Worm (Caenorhabditis elegans) whole organism, late embryonic: ENCODE results near the gene msp-3.

Source experiments
- C38D4.7 ChIP-seq: fragments of 200-800 bp; sonication (Bioruptor generic); optimal IDR thresholded peaks from 2 replicates; lab custom pipeline; 2018; ENCODE audit warnings: mild to moderate bottlenecking, missing genetic modification characterization, moderate library complexity, missing compliant biosample characterization
- F13H6.1 ChIP-seq: sonication (generic microtip); optimal IDR thresholded peaks from 2 replicates; lab custom pipeline; 2016; ENCODE audit warnings: missing genetic modification characterization, missing compliant biosample characterization
- T23F11.4 ChIP-seq: fragments of 200-800 bp; sonication (Bioruptor generic); optimal IDR thresholded peaks from 2 replicates; lab custom pipeline; 2018; ENCODE audit warnings: mild to moderate bottlenecking, missing genetic modification characterization, missing compliant biosample characterization
- ahr-1 ChIP-seq: sonication (generic microtip); optimal IDR thresholded peaks from 2 replicates; lab custom pipeline; 2016; ENCODE audit warnings: missing genetic modification characterization, missing compliant biosample characterization
- ceh-14 ChIP-seq: sonication (generic microtip); optimal IDR thresholded peaks from 2 replicates; lab custom pipeline; 2016; ENCODE audit warnings: missing genotype, missing genetic modification characterization, missing compliant biosample characterization
- ceh-18 ChIP-seq: sonication (generic microtip); optimal IDR thresholded peaks from 2 replicates; lab custom pipeline; 2016; ENCODE audit warnings: missing genetic modification characterization, missing compliant biosample characterization
- ceh-19 ChIP-seq: fragments of 200-800 bp; sonication (Bioruptor generic); optimal IDR thresholded peaks from 2 replicates; lab custom pipeline; 2018; ENCODE audit warnings: mild to moderate bottlenecking, missing genetic modification characterization, missing compliant biosample characterization
- ceh-2 ChIP-seq: sonication (generic microtip); optimal IDR thresholded peaks from 2 replicates; lab custom pipeline; 2016; ENCODE audit warnings: missing genotype, missing genetic modification characterization, missing compliant biosample characterization
- ceh-22 ChIP-seq: sonication (generic microtip); optimal IDR thresholded peaks from 2 replicates; lab custom pipeline; 2017; ENCODE audit warnings: missing biosample characterization, missing genetic modification characterization
- ceh-30 ChIP-seq: fragments of 150-350 bp; optimal IDR thresholded peaks from 2 replicates; lab custom pipeline; 2014; ENCODE audit warnings: missing biosample characterization, missing genetic modification characterization
- ceh-31 ChIP-seq: sonication (generic microtip); optimal IDR thresholded peaks from 2 replicates; lab custom pipeline; 2016; ENCODE audit warnings: missing genetic modification characterization, missing compliant biosample characterization
- ceh-34 ChIP-seq: sonication (generic microtip); optimal IDR thresholded peaks from 2 replicates; lab custom pipeline; 2016; ENCODE audit warnings: mild to moderate bottlenecking, missing genetic modification characterization, missing compliant biosample characterization
- ceh-45 ChIP-seq: fragments of 200-800 bp; sonication (Bioruptor generic); IDR thresholded peaks from 2 replicates; pipeline ENCODE4 v1.3.6; 2022; ENCODE audit warnings: missing genetic modification reagents, missing genetic modification characterization, missing compliant biosample characterization
- ceh-9 ChIP-seq: sonication (generic microtip); optimal IDR thresholded peaks from 2 replicates; lab custom pipeline; 2016; ENCODE audit warnings: mild to moderate bottlenecking, missing genetic modification characterization, inconsistent platforms, missing compliant biosample characterization
- che-1 ChIP-seq: sonication (generic microtip); optimal IDR thresholded peaks from 2 replicates; lab custom pipeline; 2016; ENCODE audit warnings: mild to moderate bottlenecking, missing genetic modification characterization, missing compliant biosample characterization
- dmd-4 ChIP-seq: sonication (generic microtip); optimal IDR thresholded peaks from 2 replicates; lab custom pipeline; 2016; ENCODE audit warnings: borderline replicate concordance, missing genetic modification characterization, missing compliant biosample characterization
- dve-1 ChIP-seq: sonication (generic microtip); optimal IDR thresholded peaks from 2 replicates; lab custom pipeline; 2017; ENCODE audit warnings: antibody characterized with exemption, mild to moderate bottlenecking, missing genetic modification characterization, missing compliant biosample characterization
- elt-2 ChIP-seq: sonication (generic microtip); optimal IDR thresholded peaks from 2 replicates; lab custom pipeline; 2016; ENCODE audit warnings: missing genetic modification reagents, missing genetic modification characterization, missing compliant biosample characterization
- ets-4 ChIP-seq: sonication (generic microtip); optimal IDR thresholded peaks from 2 replicates; lab custom pipeline; 2016; ENCODE audit warnings: missing genetic modification characterization, missing compliant biosample characterization
- fkh-6 ChIP-seq: sonication (generic microtip); optimal IDR thresholded peaks from 2 replicates; lab custom pipeline; 2016; ENCODE audit warnings: missing genetic modification characterization, missing compliant biosample characterization
- gmeb-2 ChIP-seq: sonication (generic microtip); optimal IDR thresholded peaks from 2 replicates; lab custom pipeline; 2016; ENCODE audit warnings: missing genetic modification characterization, inconsistent platforms, missing compliant biosample characterization
- hlh-6 ChIP-seq: sonication (generic microtip); optimal IDR thresholded peaks from 2 replicates; lab custom pipeline; 2016; ENCODE audit warnings: missing genotype, missing genetic modification characterization, missing compliant biosample characterization
- hlh-8 ChIP-seq: sonication (generic microtip); optimal IDR thresholded peaks from 2 replicates; lab custom pipeline; 2016; ENCODE audit warnings: missing genotype, missing genetic modification characterization, missing compliant biosample characterization
- lin-11 ChIP-seq: fragments of 200-800 bp; sonication (Bioruptor generic); optimal IDR thresholded peaks from 2 replicates; lab custom pipeline; 2018; ENCODE audit warnings: mild to moderate bottlenecking, missing genetic modification characterization, missing compliant biosample characterization
- madf-2 ChIP-seq: sonication (generic microtip); optimal IDR thresholded peaks from 2 replicates; lab custom pipeline; 2017; ENCODE audit warnings: missing genetic modification characterization, missing compliant biosample characterization
- mec-3 ChIP-seq: sonication (generic microtip); optimal IDR thresholded peaks from 2 replicates; lab custom pipeline; 2016; ENCODE audit warnings: borderline replicate concordance, missing genetic modification characterization, missing compliant biosample characterization
- nhr-11 ChIP-seq: fragments of 150-350 bp; optimal IDR thresholded peaks from 2 replicates; lab custom pipeline; 2014; ENCODE audit warnings: missing biosample characterization, missing genetic modification characterization
- odd-2 ChIP-seq: sonication (generic microtip); optimal IDR thresholded peaks from 2 replicates; lab custom pipeline; 2017; ENCODE audit warnings: antibody characterized with exemption, mild to moderate bottlenecking, missing genetic modification characterization, missing compliant biosample characterization
- pag-3 ChIP-seq: sonication (generic microtip); optimal IDR thresholded peaks from 2 replicates; lab custom pipeline; 2016; ENCODE audit warnings: missing compliant biosample characterization, missing genetic modification characterization, borderline replicate concordance
- pax-1 ChIP-seq: fragments of 150-350 bp; optimal IDR thresholded peaks from 2 replicates; lab custom pipeline; 2014; ENCODE audit warnings: missing biosample characterization, missing genetic modification characterization
- pqm-1 ChIP-seq: sonication (generic microtip); optimal IDR thresholded peaks from 2 replicates; lab custom pipeline; 2016; ENCODE audit warnings: missing genetic modification characterization, missing compliant biosample characterization
- ref-2 ChIP-seq: sonication (generic microtip); optimal IDR thresholded peaks from 2 replicates; lab custom pipeline; 2016; ENCODE audit warnings: missing genetic modification characterization, missing compliant biosample characterization
- rnt-1 ChIP-seq: sonication (generic microtip); optimal IDR thresholded peaks from 2 replicates; lab custom pipeline; 2016; ENCODE audit warnings: missing genetic modification characterization, missing compliant biosample characterization
- unc-3 ChIP-seq, 2 experiments: fragments of 200-800 bp in 1 of 2; sonication (Bioruptor generic) in 1 of 2; sonication (generic microtip) in 1 of 2; conservative IDR thresholded peaks in 1 of 2; optimal IDR thresholded peaks in 1 of 2; 2 replicates each; pipeline versions ENCODE4 v1.3.6 to Lab custom; 2016 to 2022; ENCODE audit warnings: missing compliant biosample characterization in 2 of 2, missing genetic modification characterization in 2 of 2, missing genetic modification reagents in 1 of 2
- unc-55 ChIP-seq: sonication (generic microtip); optimal IDR thresholded peaks from 2 replicates; lab custom pipeline; 2017; ENCODE audit warnings: missing biosample characterization, missing genetic modification reagents, missing genetic modification characterization
- ztf-16 ChIP-seq: sonication (generic microtip); optimal IDR thresholded peaks from 2 replicates; lab custom pipeline; 2017; ENCODE audit warnings: missing genetic modification characterization, missing compliant biosample characterization

The msp-3 gene

ce11 chrII:4806261-4806660, 20.2 kb upstream of the msp-3 start:
- no peak for TF ChIP-seq ceh-22 (tag; lab: Kevin White, UChicago)
- no peak for TF ChIP-seq gmeb-2 (tag; lab: Kevin White, UChicago)
- TF ChIP-seq ceh-2 (tag; lab: Kevin White, UChicago): no peak
- TF ChIP-seq ceh-18 (tag; lab: Kevin White, UChicago): no peak

ce11 chrII:4805799-4806198, 19.7 kb upstream of the msp-3 start:
- no peak for TF ChIP-seq ahr-1 (tag; lab: Kevin White, UChicago)
- TF ChIP-seq elt-2 (tag; lab: Kevin White, UChicago): no peak
- peak; percentile 61 for TF ChIP-seq unc-55 (GFP tag; lab: Kevin White, UChicago)
- TF ChIP-seq rnt-1 (tag; lab: Kevin White, UChicago): peak; percentile 52

- TF ChIP-seq elt-2 (tag; lab: Kevin White, UChicago) (peak; percentile 80), che-1 (tag; lab: Kevin White, UChicago) (no peak)
- TF ChIP-seq, all 69 proteins: peak for 1
Observed at ce11 chrII:4802917-4803316, 16.8 kb upstream of the msp-3 start.

- TF ChIP-seq ceh-45 (GFP tag; lab: Robert Waterston, UW): no peak
- TF ChIP-seq dmd-4 (tag; lab: Kevin White, UChicago): no peak
- TF ChIP-seq ztf-16 (tag; lab: Kevin White, UChicago): no peak
- no peak for TF ChIP-seq nhr-11 (tag; lab: Kevin White, UChicago)
- no peak for TF ChIP-seq ceh-14 (tag; lab: Kevin White, UChicago)
- TF ChIP-seq che-1 (tag; lab: Kevin White, UChicago): no peak
- TF ChIP-seq ceh-9 (tag; lab: Kevin White, UChicago): no peak
- TF ChIP-seq ceh-34: no peak
- TF ChIP-seq unc-55 (GFP tag; lab: Kevin White, UChicago): no peak
- TF ChIP-seq hlh-8: no peak
- TF ChIP-seq rnt-1 (tag; lab: Kevin White, UChicago): no peak
Observed at ce11 chrII:4800524-4800923, 14.4 kb upstream of the msp-3 start.

ce11 chrII:4797071-4797470, 11.0 kb upstream of the msp-3 start, which contains the start of gene C33F10.14:
C33F10.14 (plus strand) TSS chrII:4797371.
- TF ChIP-seq odd-2 (tag; lab: Kevin White, UChicago): no peak
- TF ChIP-seq ets-4: no peak
- TF ChIP-seq dve-1: no peak
- no peak for TF ChIP-seq dmd-4 (tag; lab: Kevin White, UChicago)
- TF ChIP-seq unc-3 (GFP tag; conservative IDR thresholded peaks at IDR 0.05; lab: Robert Waterston, UW): no peak
- TF ChIP-seq unc-3 (tag; optimal IDR thresholded peaks at IDR 0.05; lab: Kevin White, UChicago): no peak
- no peak for TF ChIP-seq pqm-1
- no peak for TF ChIP-seq ref-2
- TF ChIP-seq nhr-11 (tag; lab: Kevin White, UChicago): no peak
- TF ChIP-seq che-1 (tag; lab: Kevin White, UChicago): no peak
- no peak for TF ChIP-seq ztf-16 (tag; lab: Kevin White, UChicago)
- TF ChIP-seq C38D4.7 (GFP tag; lab: Kevin White, UChicago): no peak
- no peak for TF ChIP-seq hlh-6 (tag; lab: Kevin White, UChicago)
- no peak for TF ChIP-seq fkh-6 (tag; lab: Kevin White, UChicago)
- TF ChIP-seq mec-3 (tag; lab: Kevin White, UChicago): no peak
- TF ChIP-seq pax-1 (tag; lab: Kevin White, UChicago): no peak
- TF ChIP-seq ceh-34: no peak
- no peak for TF ChIP-seq T23F11.4 (GFP tag; lab: Kevin White, UChicago)
- TF ChIP-seq unc-55 (GFP tag; lab: Kevin White, UChicago): no peak
- no peak for TF ChIP-seq ceh-19
- no peak for TF ChIP-seq ceh-31
- TF ChIP-seq, all 69 proteins: peak for 0

ce11 chrII:4795461-4795860, 9.4 kb upstream of the msp-3 start, which contains the start of gene C33F10.4:
C33F10.4 (plus strand) TSS chrII:4795761.
- TF ChIP-seq ref-2: no peak
- TF ChIP-seq pag-3 (tag; lab: Kevin White, UChicago): no peak
- no peak for TF ChIP-seq T23F11.4 (GFP tag; lab: Kevin White, UChicago)
- no peak for TF ChIP-seq lin-11 (tag; lab: Kevin White, UChicago)
- TF ChIP-seq F13H6.1 (tag; lab: Kevin White, UChicago): no peak
- TF ChIP-seq madf-2 (tag; lab: Kevin White, UChicago): no peak
- TF ChIP-seq ceh-30 (tag; lab: Kevin White, UChicago): no peak
- no peak for TF ChIP-seq dmd-4 (tag; lab: Kevin White, UChicago)
